Fruit fly (Drosophila melanogaster) whole organism, pupa: Measurements from ENCODE around the gene skd.

Experiments
- CG10348 ChIP-seq: fragments of 200-800 bp; sonication (Bioruptor generic); IDR thresholded peaks from 2 replicates; pipeline ENCODE4 v1.3.6; 2022; ENCODE audit warnings: missing biosample characterization, missing genetic modification characterization
- CG12605 ChIP-seq: fragments of 200-800 bp; sonication (Bioruptor generic); IDR thresholded peaks from 2 replicates; pipeline ENCODE4 v1.3.6; 2022; ENCODE audit warnings: missing biosample characterization, missing genetic modification characterization
- CG14655 ChIP-seq: fragments of 200-800 bp; sonication (Bioruptor generic); optimal IDR thresholded peaks from 3 replicates; lab custom pipeline; 2017; ENCODE audit warnings: mild to moderate bottlenecking, missing biosample characterization, missing genetic modification reagents, missing genetic modification characterization
- CG15710 ChIP-seq: fragments of 200-800 bp; sonication (Bioruptor generic); optimal IDR thresholded peaks from 2 replicates; lab custom pipeline; 2018; ENCODE audit warnings: missing biosample characterization, mild to moderate bottlenecking, missing genetic modification characterization, moderate library complexity
- CG32121 ChIP-seq: fragments of 200-800 bp; sonication (Bioruptor generic); IDR thresholded peaks from 2 replicates; pipeline ENCODE4 v1.3.6; 2022; ENCODE audit warnings: missing biosample characterization, missing genetic modification characterization
- CG34367 ChIP-seq: fragments of 200-800 bp; sonication (Bioruptor generic); optimal IDR thresholded peaks from 2 replicates; lab custom pipeline; 2018; ENCODE audit warnings: missing biosample characterization, mild to moderate bottlenecking, missing genetic modification characterization
- CG4496 ChIP-seq: fragments of 200-800 bp; sonication (Bioruptor generic); IDR thresholded peaks from 3 replicates; pipeline ENCODE4 v1.3.6; 2022; ENCODE audit warnings: missing biosample characterization, missing genetic modification characterization
- CG8159 ChIP-seq: fragments of 200-800 bp; sonication (Bioruptor generic); optimal IDR thresholded peaks from 3 replicates; lab custom pipeline; 2018; ENCODE audit warnings: missing biosample characterization, mild to moderate bottlenecking, missing genetic modification characterization, moderate library complexity
- D1 ChIP-seq: fragments of 200-800 bp; sonication (Bioruptor generic); optimal IDR thresholded peaks from 2 replicates; lab custom pipeline; 2018; ENCODE audit warnings: missing biosample characterization, mild to moderate bottlenecking, missing genetic modification characterization, moderate library complexity
- EcR ChIP-seq: fragments of 200-800 bp; sonication (Bioruptor generic); optimal IDR thresholded peaks from 3 replicates; lab custom pipeline; 2019; ENCODE audit warnings: missing biosample characterization, missing genetic modification characterization, mild to moderate bottlenecking, moderate library complexity, missing genetic modification reagents
- Ets98B ChIP-seq: fragments of 200-800 bp; sonication (Bioruptor generic); IDR thresholded peaks from 2 replicates; pipeline ENCODE4 v1.3.6; 2022; ENCODE audit warnings: missing biosample characterization, missing genetic modification characterization
- Pif1B ChIP-seq: fragments of 200-800 bp; sonication (Bioruptor generic); optimal IDR thresholded peaks from 3 replicates; lab custom pipeline; 2016; ENCODE audit warnings: missing biosample characterization, missing genetic modification characterization
- fd96Ca ChIP-seq: fragments of 200-800 bp; sonication (Bioruptor generic); IDR thresholded peaks from 3 replicates; pipeline ENCODE4 v1.3.6; 2022; ENCODE audit warnings: missing biosample characterization, missing genetic modification characterization
- gl ChIP-seq: fragments of 200-800 bp; sonication (Bioruptor generic); optimal IDR thresholded peaks from 2 replicates; lab custom pipeline; 2018; ENCODE audit warnings: missing biosample characterization, mild to moderate bottlenecking, missing genetic modification characterization

DNA sequence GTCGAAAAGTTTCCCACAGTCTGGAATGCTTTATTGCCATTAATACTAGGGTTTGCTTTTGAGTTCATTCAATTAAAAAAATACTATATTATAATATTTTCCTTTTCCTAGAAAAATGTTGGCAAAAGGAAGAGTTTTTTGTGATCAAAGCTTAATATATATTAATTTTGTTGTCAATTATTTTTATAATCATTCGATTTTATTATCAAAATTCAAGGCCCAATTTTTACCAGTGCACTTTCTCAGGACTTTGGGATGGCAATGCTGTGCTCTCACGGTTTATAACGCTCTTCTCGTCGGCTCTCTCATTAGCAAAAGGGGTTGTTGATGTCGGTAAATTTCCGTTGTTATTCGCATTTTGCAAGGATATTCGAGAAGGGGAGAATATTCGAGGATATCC is 19.8 kb upstream of the skd start:
- TF ChIP-seq CG12605 (no peak), Ets98B (no peak), Pif1B (GFP tag; lab: Kevin White, UChicago) (no peak), CG32121 (GFP tag; lab: Robert Waterston, UW) (no peak), CG4496 (GFP tag; lab: Robert Waterston, UW) (no peak), gl (tag; lab: Kevin White, UChicago) (no peak), CG10348 (GFP tag; lab: Robert Waterston, UW) (no peak), CG14655 (peak; percentile 49), D1 (tag; lab: Kevin White, UChicago) (no peak), EcR (no peak), CG34367 (tag; lab: Kevin White, UChicago) (peak; percentile 8), CG15710 (peak; percentile 15), CG8159 (peak; percentile 59), fd96Ca (no peak)
